Fruit fly (Drosophila melanogaster) whole organism, prepupa: ENCODE data around the gene CG42819.

ENCODE experiments used
- CG3032 ChIP-seq: fragments of 200-800 bp; optimal IDR thresholded peaks from 2 replicates; lab custom pipeline; 2019; ENCODE audit warnings: missing biosample characterization, mild to moderate bottlenecking, missing genetic modification characterization, moderate library complexity
- CG31627 ChIP-seq: fragments of 200-800 bp; sonication (Bioruptor generic); optimal IDR thresholded peaks from 3 replicates; lab custom pipeline; 2016; ENCODE audit warnings: missing biosample characterization, missing genetic modification characterization
- CG6276 ChIP-seq: fragments of 200-800 bp; sonication (Bioruptor generic); optimal IDR thresholded peaks from 2 replicates; lab custom pipeline; 2017; ENCODE audit warnings: missing biosample characterization, mild to moderate bottlenecking, missing genetic modification characterization
- CG6808 ChIP-seq: fragments of 200-800 bp; sonication (Bioruptor generic); optimal IDR thresholded peaks from 3 replicates; lab custom pipeline; 2017; ENCODE audit warnings: missing biosample characterization, missing genetic modification characterization, mild to moderate bottlenecking, moderate library complexity, missing genetic modification reagents
- CG8319 ChIP-seq: fragments of 200-800 bp; sonication (Bioruptor generic); optimal IDR thresholded peaks from 3 replicates; lab custom pipeline; 2016; ENCODE audit warnings: missing biosample characterization, missing genetic modification characterization
- OdsH ChIP-seq: fragments of 200-800 bp; sonication (Bioruptor generic); optimal IDR thresholded peaks from 3 replicates; lab custom pipeline; 2016; ENCODE audit warnings: missing biosample characterization, missing genetic modification characterization
- Sox102F ChIP-seq: fragments of 200-800 bp; sonication (Bioruptor generic); optimal IDR thresholded peaks from 2 replicates; lab custom pipeline; 2016; ENCODE audit warnings: missing biosample characterization, mild to moderate bottlenecking, missing genetic modification characterization

dm6 chr2L:8344536-8344935 is 44.6 kb downstream of the CG42819 start:
- TF ChIP-seq CG8319 (no peak), OdsH (GFP tag; lab: Kevin White, UChicago) (no peak), CG31627 (no peak), CG6808 (GFP tag; lab: Kevin White, UChicago) (no peak), CG3032 (tag; lab: Kevin White, UChicago) (no peak), Sox102F (no peak), CG6276 (GFP tag; lab: Kevin White, UChicago) (no peak)
